Fruit fly (Drosophila melanogaster) whole organism, embryonic: ENCODE results near the gene Ank2.

Source experiments
- Bdp1 ChIP-seq: fragments of 200-800 bp; sonication (Bioruptor generic); optimal IDR thresholded peaks from 3 replicates; lab custom pipeline; 2016; ENCODE audit warnings: missing biosample characterization, missing genetic modification characterization
- Bgb ChIP-seq: fragments of 200-800 bp; sonication (Bioruptor generic); IDR thresholded peaks from 2 replicates; pipeline ENCODE4 v1.3.6; 2022; ENCODE audit warnings: missing biosample characterization, missing genetic modification characterization; ENCODE audit not compliant: partially characterized antibody
- Blimp-1 ChIP-seq: fragments of 200-800 bp; sonication (Bioruptor generic); optimal IDR thresholded peaks from 3 replicates; lab custom pipeline; 2018; ENCODE audit warnings: missing biosample characterization, missing genetic modification characterization, mild to moderate bottlenecking, moderate library complexity, missing genetic modification reagents
- CG10267 ChIP-seq: fragments of 200-800 bp; sonication (Bioruptor generic); optimal IDR thresholded peaks from 2 replicates; lab custom pipeline; 2018; ENCODE audit warnings: missing biosample characterization, mild to moderate bottlenecking, missing genetic modification characterization, moderate library complexity
- CG12219 ChIP-seq: fragments of 200-800 bp; sonication (Bioruptor generic); optimal IDR thresholded peaks from 3 replicates; lab custom pipeline; 2018; ENCODE audit warnings: missing biosample characterization, mild to moderate bottlenecking, missing genetic modification characterization
- CG13287 ChIP-seq: fragments of 200-800 bp; sonication (Bioruptor generic); IDR thresholded peaks from 2 replicates; pipeline ENCODE4 v1.3.6; 2022; ENCODE audit warnings: missing biosample characterization, missing genetic modification characterization; ENCODE audit not compliant: partially characterized antibody
- CG18011 ChIP-seq: fragments of 200-800 bp; sonication (Bioruptor generic); optimal IDR thresholded peaks from 2 replicates; lab custom pipeline; 2017; ENCODE audit warnings: missing biosample characterization, missing genetic modification characterization, mild to moderate bottlenecking, moderate library complexity, missing genotype
- CG18476 ChIP-seq: fragments of 200-800 bp; sonication (Bioruptor generic); optimal IDR thresholded peaks from 2 replicates; lab custom pipeline; 2016; ENCODE audit warnings: missing biosample characterization, mild to moderate bottlenecking, missing genetic modification characterization
- CG2199 ChIP-seq: fragments of 200-800 bp; sonication (Bioruptor generic); IDR thresholded peaks from 3 replicates; pipeline ENCODE4 v1.3.6; 2022; ENCODE audit warnings: missing biosample characterization, missing genetic modification characterization
- CG32772 ChIP-seq: fragments of 200-800 bp; sonication (Bioruptor generic); IDR thresholded peaks from 2 replicates; pipeline ENCODE4 v1.3.6; 2022; ENCODE audit warnings: missing biosample characterization, missing genetic modification characterization
- CG3726 ChIP-seq: fragments of 200-800 bp; sonication (Bioruptor generic); IDR thresholded peaks from 3 replicates; pipeline ENCODE4, ENCODE4 v1.3.6; 2022; ENCODE audit warnings: missing biosample characterization, missing genetic modification characterization
- CG6791 ChIP-seq: fragments of 200-800 bp; sonication (Bioruptor generic); IDR thresholded peaks from 3 replicates; pipeline ENCODE4 v1.3.6; 2022; ENCODE audit warnings: missing biosample characterization, missing genetic modification characterization; ENCODE audit not compliant: partially characterized antibody
- CG8290 ChIP-seq, 3 experiments: fragments of 200-800 bp; sonication (Bioruptor generic); optimal IDR thresholded peaks; 2 replicates each; lab custom pipeline; 2016 to 2019; ENCODE audit warnings: missing biosample characterization in 3 of 3, missing genetic modification characterization in 3 of 3, mild to moderate bottlenecking in 2 of 3, moderate library complexity in 1 of 3
- CG9876 ChIP-seq: fragments of 200-800 bp; sonication (Bioruptor generic); optimal IDR thresholded peaks from 2 replicates; lab custom pipeline; 2016; ENCODE audit warnings: missing biosample characterization, missing genetic modification characterization
- CG9932 ChIP-seq: fragments of 200-800 bp; sonication (Bioruptor generic); IDR thresholded peaks from 2 replicates; pipeline ENCODE4 v1.3.6; 2022; ENCODE audit warnings: missing biosample characterization, missing genetic modification characterization
- CoRest ChIP-seq: fragments of 200-800 bp; sonication (Bioruptor generic); optimal IDR thresholded peaks from 3 replicates; lab custom pipeline; 2018; ENCODE audit warnings: missing biosample characterization, mild to moderate bottlenecking, missing genetic modification characterization, moderate library complexity
- Dp ChIP-seq: fragments of 200-800 bp; sonication (Bioruptor generic); optimal IDR thresholded peaks from 2 replicates; lab custom pipeline; 2018; ENCODE audit warnings: missing biosample characterization, mild to moderate bottlenecking, missing genetic modification characterization, moderate library complexity
- E2f2 ChIP-seq: fragments of 200-800 bp; sonication (Bioruptor generic); IDR thresholded peaks from 2 replicates; pipeline ENCODE4 v1.3.6; 2022; ENCODE audit warnings: missing biosample characterization, missing genetic modification characterization
- Eip74EF ChIP-seq, 2 experiments: fragments of 200-800 bp in 1 of 2; fragments of >200 bp in 1 of 2; sonication (Bioruptor generic) in 1 of 2; optimal IDR thresholded peaks; 2 replicates each; lab custom pipeline; 2017 to 2019; ENCODE audit warnings: missing biosample characterization in 2 of 2, missing genetic modification characterization in 2 of 2, mild to moderate bottlenecking in 1 of 2, moderate library complexity in 1 of 2
- Hr78 ChIP-seq, 2 experiments: fragments of 200-800 bp in 1 of 2; fragments of >200 bp in 1 of 2; sonication (Bioruptor generic) in 1 of 2; optimal IDR thresholded peaks; 2 replicates each; lab custom pipeline; 2017 to 2019; ENCODE audit warnings: missing biosample characterization in 2 of 2, missing genetic modification characterization in 2 of 2, mild to moderate bottlenecking in 1 of 2, moderate library complexity in 1 of 2
- Hsf ChIP-seq: fragments of 200-800 bp; sonication (Bioruptor generic); optimal IDR thresholded peaks from 3 replicates; lab custom pipeline; 2016; ENCODE audit warnings: missing biosample characterization, missing genetic modification characterization
- Mad ChIP-seq: fragments of 200-800 bp; sonication (Bioruptor generic); optimal IDR thresholded peaks from 2 replicates; lab custom pipeline; 2016; ENCODE audit warnings: missing biosample characterization, missing genetic modification characterization
- Med ChIP-seq: fragments of 200-800 bp; sonication (Bioruptor generic); peaks from one replicate; lab custom pipeline; 2016; ENCODE audit warnings: missing biosample characterization, missing genetic modification characterization, mild to moderate bottlenecking, inconsistent platforms, moderate library complexity
- Oli ChIP-seq: fragments of 200-800 bp; sonication (Bioruptor generic); optimal IDR thresholded peaks from 2 replicates; lab custom pipeline; 2018; ENCODE audit warnings: missing biosample characterization, mild to moderate bottlenecking, missing genetic modification characterization, moderate library complexity
- Opbp ChIP-seq: fragments of 200-800 bp; sonication (Bioruptor generic); IDR thresholded peaks from 3 replicates; pipeline ENCODE4 v1.3.6; 2022; ENCODE audit warnings: missing biosample characterization, missing genetic modification characterization; ENCODE audit not compliant: partially characterized antibody
- Pdp1 ChIP-seq, 2 experiments: fragments of 200-800 bp; sonication (Bioruptor generic); optimal IDR thresholded peaks; 3 replicates each; lab custom pipeline; 2016; ENCODE audit warnings: missing biosample characterization in 2 of 2, missing genetic modification characterization in 2 of 2, mild to moderate bottlenecking in 1 of 2, moderate library complexity in 1 of 2
- Sox100B ChIP-seq: fragments of 200-800 bp; sonication (Bioruptor generic); optimal IDR thresholded peaks from 3 replicates; lab custom pipeline; 2018; ENCODE audit warnings: missing biosample characterization, mild to moderate bottlenecking, missing genetic modification characterization
- Xbp1 ChIP-seq: fragments of 200-800 bp; sonication (Bioruptor generic); optimal IDR thresholded peaks from 3 replicates; lab custom pipeline; 2016; ENCODE audit warnings: missing biosample characterization, mild to moderate bottlenecking, missing genetic modification characterization
- chm ChIP-seq: fragments of 200-800 bp; sonication (Bioruptor generic); IDR thresholded peaks from 2 replicates; pipeline ENCODE4 v1.3.6; 2022; ENCODE audit warnings: missing biosample characterization, missing genetic modification characterization
- croc ChIP-seq: fragments of 200-800 bp; sonication (Bioruptor generic); conservative IDR thresholded peaks from 3 replicates; pipeline ENCODE4 v1.3.6; 2022; ENCODE audit warnings: missing biosample characterization, missing genetic modification characterization
- fu2 ChIP-seq: fragments of 200-800 bp; sonication (Bioruptor generic); optimal IDR thresholded peaks from 2 replicates; lab custom pipeline; 2016; ENCODE audit warnings: missing biosample characterization, missing genetic modification characterization
- grn ChIP-seq: fragments of 200-800 bp; sonication (Bioruptor generic); optimal IDR thresholded peaks from 3 replicates; lab custom pipeline; 2017; ENCODE audit warnings: missing biosample characterization, missing genetic modification characterization
- kni ChIP-seq: fragments of 200-800 bp; sonication (Bioruptor generic); optimal IDR thresholded peaks from 3 replicates; lab custom pipeline; 2017; ENCODE audit warnings: mild to moderate bottlenecking, missing biosample characterization, missing genetic modification reagents, missing genetic modification characterization
- knrl ChIP-seq: fragments of 200-800 bp; sonication (Bioruptor generic); IDR thresholded peaks from 3 replicates; pipeline ENCODE4 v1.3.6; 2022; ENCODE audit warnings: missing biosample characterization, missing genetic modification characterization; ENCODE audit not compliant: partially characterized antibody
- nerfin-2 ChIP-seq: fragments of 200-800 bp; sonication (Bioruptor generic); IDR thresholded peaks from 2 replicates; pipeline ENCODE4 v1.3.6; 2022; ENCODE audit warnings: missing biosample characterization, missing genetic modification characterization; ENCODE audit not compliant: partially characterized antibody
- pan ChIP-seq, 4 experiments: fragments of >200 bp in 3 of 4; fragments of 200-800 bp in 1 of 4; sonication (Bioruptor generic) in 1 of 4; optimal IDR thresholded peaks in 3 of 4; IDR thresholded peaks in 1 of 4; 2 replicates each; pipeline versions ENCODE4 v1.3.6 to Lab custom; 2017 to 2022; ENCODE audit warnings: missing biosample characterization in 2 of 4, missing genetic modification characterization in 2 of 4, mixed read lengths in 1 of 4
- pum ChIP-seq: fragments of 200-800 bp; sonication (Bioruptor generic); optimal IDR thresholded peaks from 2 replicates; lab custom pipeline; 2016; ENCODE audit warnings: missing biosample characterization, missing genetic modification characterization
- pzg ChIP-seq: fragments of 200-800 bp; sonication (Bioruptor generic); optimal IDR thresholded peaks from 3 replicates; lab custom pipeline; 2018; ENCODE audit warnings: missing biosample characterization, mild to moderate bottlenecking, missing genetic modification characterization, moderate library complexity
- ranshi ChIP-seq: fragments of 200-800 bp; sonication (Bioruptor generic); IDR thresholded peaks from 2 replicates; pipeline ENCODE4 v1.3.6; 2022; ENCODE audit warnings: missing biosample characterization, missing genetic modification characterization
- row ChIP-seq: fragments of 200-800 bp; sonication (Bioruptor generic); IDR thresholded peaks from 3 replicates; pipeline ENCODE4 v1.3.6; 2022; ENCODE audit warnings: missing biosample characterization, missing genetic modification characterization
- sens ChIP-seq: fragments of 200-800 bp; sonication (Bioruptor generic); peaks from one replicate; lab custom pipeline; 2016; ENCODE audit warnings: missing biosample characterization, missing genetic modification characterization
- sima ChIP-seq: fragments of 200-800 bp; sonication (Bioruptor generic); optimal IDR thresholded peaks from 2 replicates; lab custom pipeline; 2016; ENCODE audit warnings: missing biosample characterization, missing genetic modification characterization
- sisA ChIP-seq: fragments of 200-800 bp; sonication (Bioruptor generic); IDR thresholded peaks from 2 replicates; pipeline ENCODE4 v1.3.6; 2022; ENCODE audit warnings: missing biosample characterization, missing genetic modification characterization
- tgo ChIP-seq: fragments of 200-800 bp; sonication (Bioruptor generic); IDR thresholded peaks from 3 replicates; pipeline ENCODE4 v1.3.6; 2022; ENCODE audit warnings: missing biosample characterization, missing genetic modification characterization
- vvl ChIP-seq: fragments of 200-800 bp; sonication (Bioruptor generic); IDR thresholded peaks from 2 replicates; pipeline ENCODE4 v1.3.6; 2022; ENCODE audit warnings: missing biosample characterization, missing genetic modification characterization

Gene Ank2

DNA sequence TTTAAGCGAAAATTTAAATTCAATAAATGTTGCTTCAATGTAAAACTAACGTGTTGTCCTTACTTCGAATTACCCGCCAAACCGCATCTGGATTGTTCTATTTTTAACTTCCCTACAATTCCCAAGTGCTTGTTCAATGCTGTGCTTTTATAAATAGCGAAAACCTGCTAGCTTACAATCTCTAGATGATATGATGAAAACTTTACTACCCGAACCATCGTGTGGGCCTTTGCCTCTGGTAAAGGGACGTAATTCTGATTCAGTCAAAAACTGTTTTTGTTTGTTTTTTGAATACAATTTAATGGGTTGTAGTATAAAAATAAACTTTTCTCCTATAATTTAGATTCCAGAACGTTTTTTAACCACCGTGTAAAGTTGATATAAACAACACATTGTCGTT lies 78.7 kb downstream of the Ank2 start:
- TF ChIP-seq CG18011 (GFP tag; lab: Kevin White, UChicago), result peak; percentile 95
- TF ChIP-seq Oli (tag; lab: Kevin White, UChicago), result no peak
- TF ChIP-seq Dp (GFP tag; lab: Kevin White, UChicago), result peak; percentile 26
- no peak for TF ChIP-seq pzg
- no peak for TF ChIP-seq CG18476 (GFP tag; lab: Kevin White, UChicago)
- peak; percentile 62 for TF ChIP-seq sens (GFP tag; lab: Kevin White, UChicago)
- TF ChIP-seq nerfin-2 (GFP tag; lab: Robert Waterston, UW), result 0 out of 2 replicates have a peak, but pooled peaks have one; percentile 36
- TF ChIP-seq Med (GFP tag; lab: Kevin White, UChicago), result peak; percentile 21
- no peak for TF ChIP-seq Hsf (GFP tag; lab: Kevin White, UChicago)
- TF ChIP-seq Bgb (GFP tag; lab: Robert Waterston, UW), result peak; percentile 48
- TF ChIP-seq knrl (GFP tag; lab: Robert Waterston, UW), result 0 out of 3 replicates have a peak, but pooled peaks have one; percentile 31
- TF ChIP-seq tgo (GFP tag; lab: Robert Waterston, UW), result no peak
- TF ChIP-seq CG13287 (GFP tag; lab: Robert Waterston, UW), result peak; percentile 21; the same call in 1 of the 2 replicates
- TF ChIP-seq Opbp (GFP tag; lab: Robert Waterston, UW), result 0 out of 3 replicates have a peak, but pooled peaks have one; percentile 30
- no peak for TF ChIP-seq pan (optimal IDR thresholded peaks at IDR 0.05; lab: Kevin White, UChicago)
- TF ChIP-seq pan (GFP tag; optimal IDR thresholded peaks at IDR 0.05 in 1 of 2, IDR thresholded peaks at IDR 0.05 in 1 of 2), result no peak
- TF ChIP-seq CG6791 (GFP tag; lab: Robert Waterston, UW), result peak; percentile 67; the same call in 2 of the 3 replicates
- no peak for TF ChIP-seq CG9932
- TF ChIP-seq Bdp1 (GFP tag; lab: Kevin White, UChicago), result peak; percentile 97
- no peak for TF ChIP-seq fu2
- peak; percentile 59 for TF ChIP-seq E2f2 (GFP tag; lab: Robert Waterston, UW)
- no peak for TF ChIP-seq CG8290 (GFP tag; optimal IDR thresholded peaks at IDR 0.05; lab: Kevin White, UChicago)
- TF ChIP-seq CG8290 (tag; optimal IDR thresholded peaks at IDR 0.05; lab: Kevin White, UChicago), result peak in 1 of 2 experiments; percentile 1

DNA sequence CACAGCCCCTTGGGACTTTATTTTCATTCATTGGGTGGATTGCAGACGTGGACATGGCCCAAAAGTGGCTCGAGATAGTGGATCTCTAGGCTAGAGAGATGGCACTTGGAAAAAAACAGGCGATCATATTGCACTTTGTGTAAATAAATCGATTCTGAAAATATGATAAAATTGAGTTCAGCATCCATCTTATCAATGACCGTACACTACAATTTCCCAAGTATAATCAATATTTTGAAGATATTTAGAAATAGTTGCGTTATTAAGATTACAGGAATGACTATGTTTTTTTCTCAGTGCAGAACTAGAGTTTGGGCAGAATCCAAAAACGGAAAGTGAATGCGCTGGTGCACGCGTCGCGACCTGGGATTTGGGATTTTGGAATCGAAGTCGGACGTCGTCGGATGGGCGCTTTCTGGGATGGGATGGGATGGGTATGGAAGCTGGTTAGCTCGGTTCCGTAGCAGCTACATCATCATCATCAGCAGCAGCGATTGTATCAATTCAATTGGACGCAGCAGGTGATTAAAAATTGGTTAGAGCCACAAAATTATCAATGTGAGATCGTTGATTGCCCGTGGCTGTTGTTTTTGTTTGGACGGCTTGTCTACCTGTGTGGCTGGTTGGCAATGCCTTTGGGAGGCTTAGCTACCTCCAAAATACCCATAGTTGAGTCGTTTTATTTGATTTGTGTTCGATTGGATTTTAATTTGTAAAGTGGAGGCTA lies 83.3 kb downstream of the Ank2 start:
- peak; percentile 83 for TF ChIP-seq grn (GFP tag; lab: Kevin White, UChicago)
- TF ChIP-seq croc (GFP tag; lab: Robert Waterston, UW), result peak; percentile 30; the same call in 2 of the 3 replicates
- peak; percentile 38 for TF ChIP-seq CoRest (tag; lab: Kevin White, UChicago)
- TF ChIP-seq CG32772 (GFP tag; lab: Robert Waterston, UW), result peak; percentile 35; the same call in 1 of the 2 replicates
- peak; percentile 48 for TF ChIP-seq sisA (GFP tag; lab: Robert Waterston, UW)
- TF ChIP-seq Xbp1 (GFP tag; lab: Kevin White, UChicago), result no peak
- TF ChIP-seq Mad (GFP tag; lab: Kevin White, UChicago), result no peak
- no peak for TF ChIP-seq sima (GFP tag; lab: Kevin White, UChicago)
- TF ChIP-seq CG2199, result 0 out of 3 replicates have a peak, but pooled peaks have one; percentile 35
- TF ChIP-seq CG3726 (GFP tag; lab: Robert Waterston, UW), result 0 out of 3 replicates have a peak, but pooled peaks have one; percentile 49
- TF ChIP-seq CG10267 (tag; lab: Kevin White, UChicago), result peak; percentile 41
- TF ChIP-seq Sox100B (GFP tag; lab: Kevin White, UChicago), result peak; percentile 46
- TF ChIP-seq kni (GFP tag; lab: Kevin White, UChicago), result no peak
- 0 out of 2 replicates have a peak, but pooled peaks have one; percentile 22 for TF ChIP-seq ranshi (GFP tag; lab: Robert Waterston, UW)
- TF ChIP-seq pum, result peak; percentile 37
- TF ChIP-seq CG13287 (GFP tag; lab: Robert Waterston, UW), result no peak
- TF ChIP-seq CG12219 (GFP tag; lab: Kevin White, UChicago), result no peak
- peak in 1 of 2 experiments; percentile 3 for TF ChIP-seq Hr78 (GFP tag; optimal IDR thresholded peaks at IDR 0.05; lab: Kevin White, UChicago)
- peak in 1 of 2 experiments; percentile 1 for TF ChIP-seq Eip74EF (GFP tag; optimal IDR thresholded peaks at IDR 0.05; lab: Kevin White, UChicago)
- no peak for TF ChIP-seq CG9876 (GFP tag; lab: Kevin White, UChicago)
- TF ChIP-seq chm (GFP tag; lab: Robert Waterston, UW), result 0 out of 2 replicates have a peak, but pooled peaks have one; percentile 34
- TF ChIP-seq vvl (GFP tag; lab: Robert Waterston, UW), result peak; percentile 43
- TF ChIP-seq Blimp-1, result peak; percentile 92
- peak; percentile 46 for TF ChIP-seq row
- TF ChIP-seq Pdp1 (GFP tag; optimal IDR thresholded peaks at IDR 0.05; lab: Kevin White, UChicago), result peak in 1 of 2 experiments; percentile 25
